Worm (Caenorhabditis elegans) whole organism, mixed stage, embryonic: ENCODE measurements around the gene srw-11.

Source experiments
- ces-1 ChIP-seq: fragments of 150-350 bp; optimal IDR thresholded peaks from 2 replicates; lab custom pipeline; 2014; ENCODE audit warnings: missing biosample characterization, missing genetic modification reagents, missing genetic modification characterization
- hlh-1 ChIP-seq: fragments of 150-350 bp; optimal IDR thresholded peaks from 2 replicates; lab custom pipeline; 2014; ENCODE audit warnings: missing biosample characterization, missing genetic modification reagents, missing genetic modification characterization
- lin-13 ChIP-seq: fragments of 150-350 bp; optimal IDR thresholded peaks from 2 replicates; lab custom pipeline; 2014; ENCODE audit warnings: missing biosample characterization, missing genetic modification characterization
- lsy-2 ChIP-seq: fragments of 150-350 bp; optimal IDR thresholded peaks from 2 replicates; lab custom pipeline; 2014; ENCODE audit warnings: missing biosample characterization, missing genetic modification characterization
- mep-1 ChIP-seq: fragments of 150-350 bp; optimal IDR thresholded peaks from 2 replicates; lab custom pipeline; 2017; ENCODE audit warnings: missing biosample characterization, missing genetic modification reagents, missing genetic modification characterization, inconsistent platforms
- nhr-12 ChIP-seq: fragments of 150-350 bp; optimal IDR thresholded peaks from 2 replicates; lab custom pipeline; 2014; ENCODE audit warnings: missing biosample characterization, missing genetic modification characterization
- nhr-237 ChIP-seq: fragments of 150-350 bp; optimal IDR thresholded peaks from 2 replicates; lab custom pipeline; 2014; ENCODE audit warnings: missing biosample characterization, missing genetic modification characterization
- nhr-28 ChIP-seq: fragments of 150-350 bp; optimal IDR thresholded peaks from 2 replicates; lab custom pipeline; 2014; ENCODE audit warnings: missing biosample characterization, missing genetic modification characterization
- pha-4 ChIP-seq: fragments of 150-350 bp; optimal IDR thresholded peaks from 2 replicates; lab custom pipeline; 2018; ENCODE audit warnings: missing biosample characterization, missing genetic modification reagents, missing genetic modification characterization
- snpc-4 ChIP-seq: fragments of 150-350 bp; optimal IDR thresholded peaks from 2 replicates; lab custom pipeline; 2014; ENCODE audit warnings: missing biosample characterization, missing genetic modification characterization
- sptf-1 ChIP-seq: sonication (generic microtip); optimal IDR thresholded peaks from 2 replicates; lab custom pipeline; 2017; ENCODE audit warnings: mild to moderate bottlenecking, missing genetic modification characterization, moderate library complexity, missing compliant biosample characterization
- unc-39 ChIP-seq: fragments of 150-350 bp; optimal IDR thresholded peaks from 2 replicates; lab custom pipeline; 2014; ENCODE audit warnings: missing biosample characterization, missing genetic modification characterization
- unc-62 ChIP-seq: fragments of 150-350 bp; optimal IDR thresholded peaks from 2 replicates; lab custom pipeline; 2014; ENCODE audit warnings: missing biosample characterization, missing genetic modification reagents, missing genetic modification characterization
- ztf-11 ChIP-seq: fragments of 150-350 bp; optimal IDR thresholded peaks from 2 replicates; lab custom pipeline; 2014; ENCODE audit warnings: missing biosample characterization, missing genetic modification characterization

ce11 chrV:15272263-15272662, 32.1 kb upstream of the srw-11 start, which contains the start of gene T10H4.4:
- TF ChIP-seq hlh-1 = no peak
- no peak for TF ChIP-seq lsy-2 (tag; lab: Kevin White, UChicago)
- no peak for TF ChIP-seq ztf-11
- no peak for TF ChIP-seq nhr-12 (tag; lab: Kevin White, UChicago)
- no peak for TF ChIP-seq sptf-1
- no peak for TF ChIP-seq lin-13 (tag; lab: Kevin White, UChicago)
- TF ChIP-seq unc-62 (GFP tag; lab: Kevin White, UChicago) = no peak
- TF ChIP-seq pha-4 = no peak
- TF ChIP-seq snpc-4 (tag; lab: Kevin White, UChicago) = no peak
- TF ChIP-seq nhr-28 (tag; lab: Kevin White, UChicago) = no peak
- no peak for TF ChIP-seq unc-39 (tag; lab: Kevin White, UChicago)
- no peak for TF ChIP-seq ces-1
- TF ChIP-seq nhr-237 (tag; lab: Kevin White, UChicago) = no peak
- no peak for TF ChIP-seq mep-1 (tag; lab: Kevin White, UChicago)
